Worm (Caenorhabditis elegans): ENCODE measurements around the gene R13H4.2.

The R13H4.2 gene

DNA sequence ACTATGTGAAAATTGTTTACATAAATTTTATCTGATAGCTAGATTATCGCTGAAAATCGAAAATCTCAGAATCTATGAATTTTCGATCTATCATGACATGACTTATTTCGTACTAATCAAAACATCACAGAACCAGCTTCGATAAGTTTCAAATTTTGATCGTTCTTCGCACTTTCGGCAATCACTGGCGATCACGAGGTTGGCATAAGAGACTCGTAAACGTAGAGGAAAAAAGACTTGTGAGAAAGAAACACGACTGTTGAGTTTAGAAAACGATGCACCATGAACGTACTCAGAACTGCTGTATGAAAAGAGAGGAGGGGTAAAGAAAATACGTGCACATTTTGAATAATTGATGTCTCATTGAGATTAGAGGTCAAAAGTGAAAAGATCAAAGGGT, 12.2 kb upstream of the R13H4.2 start (continued):
- no peak for TF ChIP-seq akir-1 (GFP tag; optimal IDR thresholded peaks at IDR 0.05)
- TF ChIP-seq egrh-3 (GFP tag; IDR thresholded peaks at IDR 0.05) = no peak
- TF ChIP-seq D2030.7 (GFP tag; IDR thresholded peaks at IDR 0.05) = no peak
- TF ChIP-seq sea-2 (GFP tag; IDR thresholded peaks at IDR 0.05) = no peak
- TF ChIP-seq F52B5.7 (tag; optimal IDR thresholded peaks at IDR 0.05) = peak; percentile 46
- TF ChIP-seq F39B2.1 (GFP tag; IDR thresholded peaks at IDR 0.05) = no peak
- no peak for TF ChIP-seq hlh-26 (GFP tag; conservative IDR thresholded peaks at IDR 0.05)
- no peak for TF ChIP-seq snpc-3.4 (tag; optimal IDR thresholded peaks at IDR 0.05)
- no peak for TF ChIP-seq ztf-25 (GFP tag; IDR thresholded peaks at IDR 0.05)
- TF ChIP-seq let-526 (GFP tag; IDR thresholded peaks at IDR 0.05) = peak; percentile 72; the same call in 1 of the 2 replicates
- TF ChIP-seq mxl-1 (tag; optimal IDR thresholded peaks at IDR 0.05) = no peak
- no peak for TF ChIP-seq K12H6.12 (tag; optimal IDR thresholded peaks at IDR 0.05)
- TF ChIP-seq ccch-3 (GFP tag; optimal IDR thresholded peaks at IDR 0.05) = no peak
- TF ChIP-seq let-607 (tag; optimal IDR thresholded peaks at IDR 0.05) = peak in 1 of 2 experiments; percentile 50
- TF ChIP-seq bed-1 (GFP tag; IDR thresholded peaks at IDR 0.05) = no peak
- peak; percentile 60 for TF ChIP-seq attf-5 (GFP tag; optimal IDR thresholded peaks at IDR 0.05)
- no peak for TF ChIP-seq unc-130 (GFP tag; optimal IDR thresholded peaks at IDR 0.05)
- no peak for TF ChIP-seq aptf-3 (GFP tag; IDR thresholded peaks at IDR 0.05)
- no peak for TF ChIP-seq madf-8 (GFP tag; conservative IDR thresholded peaks at IDR 0.05)
- TF ChIP-seq hmg-1.2 (GFP tag; IDR thresholded peaks at IDR 0.05) = no peak
- peak; percentile 57 for TF ChIP-seq tbp1 (GFP tag; optimal IDR thresholded peaks at IDR 0.05)
- no peak for TF ChIP-seq Y67H2A.10 (GFP tag; conservative IDR thresholded peaks at IDR 0.05)
- TF ChIP-seq sdz-38 (tag; optimal IDR thresholded peaks at IDR 0.05) = no peak
- TF ChIP-seq lag-1 (GFP tag; IDR thresholded peaks at IDR 0.05) = no peak
- TF ChIP-seq lin-35 (GFP tag; optimal IDR thresholded peaks at IDR 0.05) = no peak
- no peak for TF ChIP-seq F57C9.4 (tag; optimal IDR thresholded peaks at IDR 0.05)
- no peak for TF ChIP-seq ztf-6 (GFP tag; IDR thresholded peaks at IDR 0.05)
- TF ChIP-seq hmg-20 (GFP tag; IDR thresholded peaks at IDR 0.05) = no peak
- TF ChIP-seq gei-17 (GFP tag; optimal IDR thresholded peaks at IDR 0.05) = no peak
- TF ChIP-seq mcd-1 (GFP tag; IDR thresholded peaks at IDR 0.05) = peak; percentile 43; the same call in 1 of the 2 replicates
- TF ChIP-seq hlh-12 (tag; optimal IDR thresholded peaks at IDR 0.05) = no peak
- TF ChIP-seq ceh-58 (GFP tag; IDR thresholded peaks at IDR 0.05) = no peak
- TF ChIP-seq athp-1 (tag; optimal IDR thresholded peaks at IDR 0.05) = no peak
- no peak for TF ChIP-seq F57A8.1 (GFP tag; optimal IDR thresholded peaks at IDR 0.05)
- no peak for TF ChIP-seq fkh-3 (tag; optimal IDR thresholded peaks at IDR 0.05)
- TF ChIP-seq lsl-1 (GFP tag; optimal IDR thresholded peaks at IDR 0.05) = no peak
- no peak for TF ChIP-seq dpl-1 (GFP tag; optimal IDR thresholded peaks at IDR 0.05)
- no peak for TF ChIP-seq F22D6.2 (tag; optimal IDR thresholded peaks at IDR 0.05)
- TF ChIP-seq tlf-1 (GFP tag; optimal IDR thresholded peaks at IDR 0.05) = peak; percentile 65
- peak; percentile 3 for TF ChIP-seq unc-62 (GFP tag; optimal IDR thresholded peaks at IDR 0.05)
- 0 out of 2 replicates have a peak, but pooled peaks have one; percentile 14 for TF ChIP-seq C06A6.2 (GFP tag; conservative IDR thresholded peaks at IDR 0.05)
- no peak for TF ChIP-seq F23B12.7 (tag; optimal IDR thresholded peaks at IDR 0.05; ENCODE audit: insufficient read depth)
- TF ChIP-seq nhr-179 (tag; optimal IDR thresholded peaks at IDR 0.05) = no peak
- no peak for TF ChIP-seq ztf-18 (tag; optimal IDR thresholded peaks at IDR 0.05)
- TF ChIP-seq ztf-26 (tag; optimal IDR thresholded peaks at IDR 0.05) = peak; percentile 38
- no peak for TF ChIP-seq tbx-9 (tag; optimal IDR thresholded peaks at IDR 0.05; ENCODE audit: borderline replicate concordance)
- no peak for TF ChIP-seq hrde-1 (tag; optimal IDR thresholded peaks at IDR 0.05; ENCODE audit: borderline replicate concordance)
- TF ChIP-seq ekl-4 (GFP tag; IDR thresholded peaks at IDR 0.05) = peak; percentile 36; the same call in 1 of the 2 replicates
- peak; percentile 38 for TF ChIP-seq ZK185.1 (tag; optimal IDR thresholded peaks at IDR 0.05; ENCODE audit: poor library complexity, severe bottlenecking)
